Worm (Caenorhabditis elegans): ENCODE data around the gene F49C5.3.

DNA sequence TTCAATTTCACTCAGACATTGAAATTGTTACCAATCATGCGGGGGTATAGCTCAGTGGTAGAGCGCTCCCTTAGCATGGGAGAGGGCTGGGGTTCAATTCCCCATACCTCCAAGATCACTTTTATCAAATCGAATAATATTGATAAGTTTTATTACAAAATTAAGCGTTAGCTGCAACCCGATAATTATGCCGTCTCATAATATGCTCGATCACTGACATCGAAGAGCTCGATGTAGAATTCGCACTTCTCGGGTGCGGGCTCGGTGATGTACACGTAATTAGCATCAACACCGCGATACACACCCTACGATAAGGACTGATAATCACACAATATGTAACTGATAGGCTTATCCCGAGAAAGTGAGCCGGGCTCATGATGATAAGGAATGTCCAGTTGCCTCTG, 6.3 kb downstream of the F49C5.3 start:
- TF ChIP-seq cnd-1 (tag; optimal IDR thresholded peaks at IDR 0.05), result no peak
- TF ChIP-seq pha-4 (tag; optimal IDR thresholded peaks at IDR 0.05), result no peak
- TF ChIP-seq mls-2 (tag; optimal IDR thresholded peaks at IDR 0.05), result no peak
- no peak for TF ChIP-seq unc-62 (GFP tag; optimal IDR thresholded peaks at IDR 0.05)
- TF ChIP-seq ztf-11 (tag; optimal IDR thresholded peaks at IDR 0.05), result no peak
- TF ChIP-seq nhr-28 (tag; optimal IDR thresholded peaks at IDR 0.05), result no peak
- no peak for TF ChIP-seq nhr-237 (tag; optimal IDR thresholded peaks at IDR 0.05)
- no peak for TF ChIP-seq lin-13 (tag; optimal IDR thresholded peaks at IDR 0.05)
- no peak for TF ChIP-seq sptf-1 (tag; optimal IDR thresholded peaks at IDR 0.05)
- TF ChIP-seq lsy-2 (tag; optimal IDR thresholded peaks at IDR 0.05), result no peak
